Worm (Caenorhabditis elegans) whole organism, L4 larva: ENCODE measurements around the gene amt-4.

Experiments used
- F44E2.7 ChIP-seq: fragments of 200-800 bp; sonication (Bioruptor generic); IDR thresholded peaks from 2 replicates; pipeline ENCODE4 v2.1.2; 2022; ENCODE audit warnings: missing genetic modification characterization, missing compliant biosample characterization
- T20F7.1 ChIP-seq: fragments of 200-800 bp; sonication (Bioruptor generic); optimal IDR thresholded peaks from 2 replicates; lab custom pipeline; 2018; ENCODE audit warnings: mild to moderate bottlenecking, missing genetic modification characterization, missing compliant biosample characterization
- ZK546.5 ChIP-seq, 2 experiments: sonication (generic microtip); optimal IDR thresholded peaks; 2 replicates each; lab custom pipeline; 2017; ENCODE audit warnings: missing biosample characterization in 2 of 2, missing genetic modification characterization in 2 of 2
- aha-1 ChIP-seq: fragments of 150-350 bp; peaks from one replicate; lab custom pipeline; 2014; ENCODE audit warnings: missing biosample characterization, missing genetic modification characterization
- aly-2 ChIP-seq: sonication (generic microtip); optimal IDR thresholded peaks from 2 replicates; lab custom pipeline; 2018; ENCODE audit warnings: missing biosample characterization, missing genetic modification characterization
- arid-1 ChIP-seq: fragments of 200-800 bp; sonication (Bioruptor generic); conservative IDR thresholded peaks from 2 replicates; pipeline ENCODE4 v1.3.6; 2022; ENCODE audit warnings: missing genetic modification reagents, missing genetic modification characterization, missing compliant biosample characterization
- ceh-20 ChIP-seq: fragments of 200-800 bp; sonication (Bioruptor generic); IDR thresholded peaks from 2 replicates; pipeline ENCODE4 v1.3.6; 2022; ENCODE audit warnings: missing genetic modification reagents, missing genetic modification characterization, missing compliant biosample characterization
- ces-1 ChIP-seq: fragments of 150-350 bp; sonication (generic microtip); optimal IDR thresholded peaks from 4 replicates; lab custom pipeline; 2014; ENCODE audit warnings: missing biosample characterization, missing genetic modification reagents, missing genetic modification characterization
- cey-2 ChIP-seq: sonication (generic microtip); optimal IDR thresholded peaks from 3 replicates; lab custom pipeline; 2017; ENCODE audit warnings: missing genetic modification characterization, mild to moderate bottlenecking, missing compliant biosample characterization, antibody characterized with exemption, borderline replicate concordance; ENCODE audit not compliant: insufficient read depth
- daf-16 ChIP-seq, 3 experiments: sonication (generic microtip); optimal IDR thresholded peaks; 2 replicates each; lab custom pipeline; 2016 to 2017; ENCODE audit warnings: missing genetic modification characterization in 3 of 3, missing genetic modification reagents in 3 of 3, mild to moderate bottlenecking in 2 of 3, missing compliant biosample characterization in 2 of 3, missing biosample characterization in 1 of 3, moderate library complexity in 1 of 3
- daf-8 ChIP-seq: fragments of 200-800 bp; sonication (Bioruptor generic); IDR thresholded peaks from 2 replicates; pipeline ENCODE4 v1.3.6; 2022; ENCODE audit warnings: missing genetic modification characterization, missing compliant biosample characterization
- dmd-6 ChIP-seq: fragments of 200-800 bp; sonication (Bioruptor generic); IDR thresholded peaks from 2 replicates; pipeline ENCODE4 v1.3.6; 2022; ENCODE audit warnings: missing genetic modification reagents, missing genetic modification characterization, missing compliant biosample characterization
- duxl-1 ChIP-seq: sonication (generic microtip); optimal IDR thresholded peaks from 2 replicates; lab custom pipeline; 2016; ENCODE audit warnings: mild to moderate bottlenecking, missing genetic modification characterization, moderate library complexity, missing compliant biosample characterization; ENCODE audit not compliant: poor library complexity
- dve-1 ChIP-seq: sonication (generic microtip); optimal IDR thresholded peaks from 2 replicates; lab custom pipeline; 2017; ENCODE audit warnings: antibody characterized with exemption, mild to moderate bottlenecking, missing genetic modification characterization, missing compliant biosample characterization; ENCODE audit not compliant: insufficient read depth
- hlh-11 ChIP-seq: fragments of 200-800 bp; sonication (Bioruptor generic); optimal IDR thresholded peaks from 2 replicates; lab custom pipeline; 2018; ENCODE audit warnings: mild to moderate bottlenecking, missing genetic modification characterization, missing compliant biosample characterization
- hlh-30 ChIP-seq: sonication (generic microtip); optimal IDR thresholded peaks from 2 replicates; lab custom pipeline; 2017; ENCODE audit warnings: antibody characterized with exemption, mild to moderate bottlenecking, missing genetic modification characterization, missing compliant biosample characterization; ENCODE audit not compliant: insufficient read depth
- hmg-1.1 ChIP-seq: fragments of 200-800 bp; sonication (Bioruptor generic); IDR thresholded peaks from 2 replicates; pipeline ENCODE4 v1.3.6; 2022; ENCODE audit warnings: missing genetic modification reagents, missing genetic modification characterization, missing compliant biosample characterization
- lim-7 ChIP-seq: fragments of 200-800 bp; sonication (Bioruptor generic); IDR thresholded peaks from 2 replicates; pipeline ENCODE4 v1.3.6; 2022; ENCODE audit warnings: missing genetic modification characterization, missing compliant biosample characterization
- lin-39 ChIP-seq: fragments of 150-350 bp; optimal IDR thresholded peaks from 2 replicates; lab custom pipeline; 2014; ENCODE audit warnings: missing biosample characterization, missing genetic modification reagents, missing genetic modification characterization
- lsy-2 ChIP-seq, 2 experiments: fragments of 150-350 bp in 1 of 2; sonication (generic microtip) in 1 of 2; optimal IDR thresholded peaks; 2 replicates each; lab custom pipeline; 2014 to 2017; ENCODE audit warnings: missing biosample characterization in 2 of 2, missing genetic modification characterization in 2 of 2
- mdl-1 ChIP-seq, 2 experiments: fragments of 150-350 bp in 1 of 2; sonication (generic microtip) in 1 of 2; optimal IDR thresholded peaks; 2 replicates each; lab custom pipeline; 2014 to 2017; ENCODE audit warnings: missing biosample characterization in 2 of 2, missing genetic modification characterization in 2 of 2
- mxl-2 ChIP-seq: fragments of 200-800 bp; sonication (Bioruptor generic); conservative IDR thresholded peaks from 2 replicates; pipeline ENCODE4 v1.3.6; 2022; ENCODE audit warnings: missing genetic modification reagents, missing genetic modification characterization, missing compliant biosample characterization
- nhr-237 ChIP-seq: sonication (generic microtip); optimal IDR thresholded peaks from 2 replicates; lab custom pipeline; 2017; ENCODE audit warnings: missing biosample characterization, missing genetic modification characterization
- nhr-28 ChIP-seq: fragments of 150-350 bp; optimal IDR thresholded peaks from 2 replicates; lab custom pipeline; 2014; ENCODE audit warnings: missing biosample characterization, missing genetic modification characterization
- nhr-48 ChIP-seq: sonication (generic microtip); optimal IDR thresholded peaks from 2 replicates; lab custom pipeline; 2016; ENCODE audit warnings: mild to moderate bottlenecking, missing genetic modification characterization, missing compliant biosample characterization
- nhr-6 ChIP-seq: fragments of 150-350 bp; optimal IDR thresholded peaks from 2 replicates; lab custom pipeline; 2014; ENCODE audit warnings: missing biosample characterization, missing genetic modification characterization
- nhr-76 ChIP-seq: fragments of 150-350 bp; optimal IDR thresholded peaks from 2 replicates; lab custom pipeline; 2014; ENCODE audit warnings: missing biosample characterization, missing genetic modification characterization
- nhr-77 ChIP-seq: fragments of 150-350 bp; optimal IDR thresholded peaks from 2 replicates; lab custom pipeline; 2014; ENCODE audit warnings: missing biosample characterization, missing genetic modification characterization
- php-3 ChIP-seq: fragments of 200-800 bp; sonication (Bioruptor generic); IDR thresholded peaks from 2 replicates; pipeline ENCODE4 v1.3.6; 2022; ENCODE audit warnings: missing genetic modification reagents, missing genetic modification characterization, missing compliant biosample characterization
- pqm-1 ChIP-seq: sonication (generic microtip); optimal IDR thresholded peaks from 2 replicates; lab custom pipeline; 2017; ENCODE audit warnings: missing biosample characterization, missing genetic modification characterization
- saeg-2 ChIP-seq: fragments of 200-800 bp; sonication (Bioruptor generic); IDR thresholded peaks from 2 replicates; pipeline ENCODE4 v1.3.6; 2022; ENCODE audit warnings: missing genetic modification reagents, missing genetic modification characterization, missing compliant biosample characterization
- set-16 ChIP-seq: fragments of 200-800 bp; sonication (Bioruptor generic); IDR thresholded peaks from 2 replicates; pipeline ENCODE4 v1.3.6; 2022; ENCODE audit warnings: missing genetic modification reagents, missing genetic modification characterization, missing compliant biosample characterization
- skn-1 ChIP-seq: fragments of 150-350 bp; optimal IDR thresholded peaks from 2 replicates; lab custom pipeline; 2014; ENCODE audit warnings: missing biosample characterization, missing genetic modification characterization
- tra-1 ChIP-seq: fragments of 200-800 bp; sonication (Bioruptor generic); IDR thresholded peaks from 2 replicates; pipeline ENCODE4 v1.3.6; 2022; ENCODE audit warnings: missing genetic modification reagents, missing genetic modification characterization, missing compliant biosample characterization
- unc-130 ChIP-seq: sonication (generic microtip); optimal IDR thresholded peaks from 2 replicates; lab custom pipeline; 2016; ENCODE audit warnings: missing genetic modification reagents, missing genetic modification characterization, missing compliant biosample characterization
- unc-62 ChIP-seq, 3 experiments: fragments of 150-350 bp in 1 of 3; sonication (generic microtip); optimal IDR thresholded peaks in 2 of 3; peaks in 1 of 3; 1 replicate in 1 of 3; 2 replicates in 2 of 3; lab custom pipeline; 2014 to 2017; ENCODE audit warnings: missing biosample characterization in 3 of 3, missing genetic modification characterization in 3 of 3, missing genetic modification reagents in 3 of 3, missing genotype in 1 of 3

The amt-4 gene

ce11 chrX:4528905-4529304, 36.2 kb upstream of the amt-4 start (continued):
- no peak for TF ChIP-seq unc-130 (GFP tag; lab: Kevin White, UChicago)
- TF ChIP-seq duxl-1 (tag; lab: Kevin White, UChicago): no peak
- TF ChIP-seq F44E2.7: no peak
- TF ChIP-seq aha-1 (tag; lab: Kevin White, UChicago): peak; percentile 96
- TF ChIP-seq mxl-2 (GFP tag; lab: Robert Waterston, UW): no peak
- 0 out of 2 replicates have a peak, but pooled peaks have one; percentile 61 for TF ChIP-seq saeg-2 (GFP tag; lab: Robert Waterston, UW)
- no peak for TF ChIP-seq T20F7.1 (GFP tag; lab: Kevin White, UChicago)
- TF ChIP-seq ZK546.5 (tag; optimal IDR thresholded peaks at IDR 0.05; lab: Kevin White, UChicago): no peak
- TF ChIP-seq set-16 (GFP tag; lab: Robert Waterston, UW): no peak
- peak; percentile 56; the same call in 1 of the 2 replicates for TF ChIP-seq tra-1 (GFP tag; lab: Robert Waterston, UW)
- no peak for TF ChIP-seq cey-2 (tag; lab: Kevin White, UChicago)
- TF ChIP-seq aly-2: no peak
- TF ChIP-seq dve-1 (tag; lab: Kevin White, UChicago): peak; percentile 66
- no peak for TF ChIP-seq nhr-76
- TF ChIP-seq arid-1 (GFP tag; lab: Robert Waterston, UW): no peak
- no peak for TF ChIP-seq nhr-237 (tag; lab: Kevin White, UChicago)
- TF ChIP-seq nhr-6 (tag; lab: Kevin White, UChicago): no peak
- no peak for TF ChIP-seq daf-16 (GFP tag; optimal IDR thresholded peaks at IDR 0.05; lab: Kevin White, UChicago)
- TF ChIP-seq daf-16 (tag; optimal IDR thresholded peaks at IDR 0.05; lab: Kevin White, UChicago): peak; percentile 67
- TF ChIP-seq lin-39 (tag; lab: Kevin White, UChicago): no peak
- peak; percentile 85 for TF ChIP-seq hlh-11 (tag; lab: Kevin White, UChicago)
- TF ChIP-seq php-3 (GFP tag; lab: Robert Waterston, UW): no peak
- no peak for TF ChIP-seq hmg-1.1 (GFP tag; lab: Robert Waterston, UW)

- 0 out of 2 replicates have a peak, but pooled peaks have one; percentile 5 for TF ChIP-seq tra-1 (GFP tag; lab: Robert Waterston, UW)
- no peak for TF ChIP-seq skn-1 (tag; lab: Kevin White, UChicago)
- TF ChIP-seq daf-8: no peak
- TF ChIP-seq dmd-6 (GFP tag; lab: Robert Waterston, UW): peak; percentile 84
- peak in 1 of 2 experiments; percentile 57 for TF ChIP-seq unc-62 (GFP tag; optimal IDR thresholded peaks at IDR 0.05 in 1 of 2; lab: Kevin White, UChicago)
- TF ChIP-seq unc-62 (tag; optimal IDR thresholded peaks at IDR 0.05; lab: Kevin White, UChicago): no peak
- peak; percentile 59 for TF ChIP-seq hlh-11 (tag; lab: Kevin White, UChicago)
- TF ChIP-seq saeg-2 (GFP tag; lab: Robert Waterston, UW): no peak
- 0 out of 2 replicates have a peak, but pooled peaks have one; percentile 9 for TF ChIP-seq ceh-20 (GFP tag; lab: Robert Waterston, UW)
- TF ChIP-seq mdl-1 (tag; optimal IDR thresholded peaks at IDR 0.05; lab: Kevin White, UChicago): peak in 1 of 2 experiments; percentile 65
- TF ChIP-seq dve-1 (tag; lab: Kevin White, UChicago): peak; percentile 71
- peak; percentile 24 for TF ChIP-seq nhr-48 (tag; lab: Kevin White, UChicago)
- peak in 1 of 2 experiments; percentile 20 for TF ChIP-seq lsy-2 (tag; optimal IDR thresholded peaks at IDR 0.05; lab: Kevin White, UChicago)
- TF ChIP-seq lim-7 (GFP tag; lab: Robert Waterston, UW): no peak
- TF ChIP-seq ces-1: no peak
- peak; percentile 75 for TF ChIP-seq nhr-28 (tag; lab: Kevin White, UChicago)
- TF ChIP-seq hlh-30 (tag; lab: Kevin White, UChicago): peak; percentile 50
- TF ChIP-seq pqm-1 (tag; lab: Kevin White, UChicago): peak; percentile 78
- peak; percentile 71; the same call in 1 of the 2 replicates for TF ChIP-seq mxl-2 (GFP tag; lab: Robert Waterston, UW)
- TF ChIP-seq nhr-77 (tag; lab: Kevin White, UChicago): peak; percentile 51
- peak; percentile 75 for TF ChIP-seq aha-1 (tag; lab: Kevin White, UChicago)
- 0 out of 2 replicates have a peak, but pooled peaks have one; percentile 42 for TF ChIP-seq php-3 (GFP tag; lab: Robert Waterston, UW)
- no peak for TF ChIP-seq daf-16 (GFP tag; optimal IDR thresholded peaks at IDR 0.05; lab: Kevin White, UChicago)
- peak; percentile 43 for TF ChIP-seq daf-16 (tag; optimal IDR thresholded peaks at IDR 0.05; lab: Kevin White, UChicago)
Observed at ce11 chrX:4530426-4531044, 34.6 kb upstream of the amt-4 start.
